Fruit fly (Drosophila melanogaster) whole organism, embryonic: ENCODE results near the gene CG9775.

Experiments used
- Awh ChIP-seq: fragments of 200-800 bp; sonication (Bioruptor generic); IDR thresholded peaks from 2 replicates; pipeline ENCODE4, ENCODE4 v1.3.6; 2022; ENCODE audit warnings: missing biosample characterization, missing genetic modification characterization
- CG14050 ChIP-seq: fragments of 200-800 bp; sonication (Bioruptor generic); IDR thresholded peaks from 3 replicates; pipeline ENCODE4 v1.3.6; 2022; ENCODE audit warnings: missing biosample characterization, missing genetic modification characterization
- CG1792 ChIP-seq: fragments of 200-800 bp; sonication (Bioruptor generic); optimal IDR thresholded peaks from 2 replicates; lab custom pipeline; 2016; ENCODE audit warnings: missing biosample characterization, missing genetic modification characterization
- CG4617 ChIP-seq: fragments of 200-800 bp; sonication (Bioruptor generic); optimal IDR thresholded peaks from 3 replicates; lab custom pipeline; 2016; ENCODE audit warnings: missing biosample characterization, missing genetic modification characterization, borderline replicate concordance
- CG6765 ChIP-seq: fragments of 200-800 bp; sonication (Bioruptor generic); optimal IDR thresholded peaks from 3 replicates; lab custom pipeline; 2017; ENCODE audit warnings: missing biosample characterization, mild to moderate bottlenecking, missing genetic modification characterization
- CG7839 ChIP-seq: fragments of 200-800 bp; sonication (Bioruptor generic); optimal IDR thresholded peaks from 3 replicates; lab custom pipeline; 2018; ENCODE audit warnings: missing biosample characterization, mild to moderate bottlenecking, missing genetic modification characterization, moderate library complexity
- TFAM ChIP-seq: fragments of 200-800 bp; sonication (Bioruptor generic); optimal IDR thresholded peaks from 2 replicates; lab custom pipeline; 2017; ENCODE audit warnings: missing biosample characterization, missing genetic modification characterization, inconsistent platforms
- grn ChIP-seq: fragments of 200-800 bp; sonication (Bioruptor generic); optimal IDR thresholded peaks from 3 replicates; lab custom pipeline; 2017; ENCODE audit warnings: missing biosample characterization, missing genetic modification characterization
- jumu ChIP-seq: fragments of 200-800 bp; sonication (Bioruptor generic); optimal IDR thresholded peaks from 3 replicates; lab custom pipeline; 2016; ENCODE audit warnings: missing biosample characterization, missing genetic modification characterization
- maf-S ChIP-seq: fragments of 200-800 bp; sonication (Bioruptor generic); optimal IDR thresholded peaks from 2 replicates; lab custom pipeline; 2016; ENCODE audit warnings: missing biosample characterization, missing genetic modification characterization
- nmo ChIP-seq: fragments of 200-800 bp; sonication (Bioruptor generic); optimal IDR thresholded peaks from 2 replicates; lab custom pipeline; 2018; ENCODE audit warnings: missing biosample characterization, mild to moderate bottlenecking, missing genetic modification characterization, moderate library complexity
- stwl ChIP-seq: fragments of 200-800 bp; sonication (Bioruptor generic); optimal IDR thresholded peaks from 3 replicates; lab custom pipeline; 2018; ENCODE audit warnings: missing biosample characterization, mild to moderate bottlenecking, missing genetic modification characterization, moderate library complexity
- wek ChIP-seq: fragments of 200-800 bp; sonication (Bioruptor generic); optimal IDR thresholded peaks from 3 replicates; lab custom pipeline; 2018; ENCODE audit warnings: missing biosample characterization, mild to moderate bottlenecking, missing genetic modification characterization, moderate library complexity

DNA sequence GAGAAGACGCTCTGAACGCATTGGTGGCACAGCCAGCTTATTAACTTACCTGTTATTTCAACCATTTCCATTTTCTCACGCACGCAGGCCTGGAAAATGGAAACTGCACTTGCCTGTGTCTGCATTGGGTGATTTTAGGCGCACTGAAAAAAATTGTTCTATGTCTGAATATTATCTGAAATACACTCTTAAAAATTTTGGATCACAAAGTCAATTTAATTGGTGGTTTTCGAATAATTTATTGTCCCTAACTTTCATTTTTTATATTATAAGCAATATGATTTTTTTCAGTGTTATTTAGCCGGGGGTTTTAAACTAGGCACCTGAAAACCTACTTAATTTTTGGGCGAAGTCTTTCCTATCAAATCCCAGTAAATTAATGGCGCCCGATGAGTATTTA lies 21.4 kb upstream of the CG9775 start:
- TF ChIP-seq nmo (GFP tag; lab: Kevin White, UChicago) (peak; percentile 62), CG6765 (peak; percentile 8), CG4617 (no peak), jumu (GFP tag; lab: Kevin White, UChicago) (peak; percentile 69), CG7839 (tag; lab: Kevin White, UChicago) (peak; percentile 80), CG14050 (GFP tag; lab: Robert Waterston, UW) (peak; percentile 58), grn (GFP tag; lab: Kevin White, UChicago) (peak; percentile 60), Awh (GFP tag; lab: Robert Waterston, UW) (peak; percentile 70), TFAM (GFP tag; lab: Kevin White, UChicago) (peak; percentile 48), CG1792 (GFP tag; lab: Kevin White, UChicago) (peak; percentile 56), maf-S (peak; percentile 40), stwl (tag; lab: Kevin White, UChicago) (peak; percentile 59), wek (no peak)
